Fruit fly (Drosophila melanogaster) whole organism, embryonic: ENCODE results near the gene CG13408.

Experiments used
- Adf1 ChIP-seq: fragments of 200-800 bp; sonication (Bioruptor generic); IDR thresholded peaks from 2 replicates; pipeline ENCODE4 v1.3.6; 2022; ENCODE audit warnings: missing biosample characterization, missing genetic modification characterization
- CG11456 ChIP-seq: fragments of 200-800 bp; sonication (Bioruptor generic); IDR thresholded peaks from 3 replicates; pipeline ENCODE4 v1.3.6; 2022; ENCODE audit warnings: missing biosample characterization, missing genetic modification characterization
- CG11696 ChIP-seq: fragments of 200-800 bp; sonication (Bioruptor generic); IDR thresholded peaks from 2 replicates; pipeline ENCODE4 v1.3.6; 2022; ENCODE audit warnings: missing biosample characterization, missing genetic modification characterization
- CG13123 ChIP-seq: fragments of 200-800 bp; sonication (Bioruptor generic); optimal IDR thresholded peaks from 2 replicates; lab custom pipeline; 2016; ENCODE audit warnings: missing biosample characterization, missing genetic modification characterization
- CG13775 ChIP-seq: fragments of 200-800 bp; sonication (Bioruptor generic); optimal IDR thresholded peaks from 3 replicates; lab custom pipeline; 2017; ENCODE audit warnings: missing biosample characterization, mild to moderate bottlenecking, missing genetic modification characterization
- CG14014 ChIP-seq: fragments of 200-800 bp; sonication (Bioruptor generic); IDR thresholded peaks from 2 replicates; pipeline ENCODE4 v1.3.6; 2022; ENCODE audit warnings: missing biosample characterization, missing genetic modification characterization
- CG14441 ChIP-seq: fragments of 200-800 bp; sonication (Bioruptor generic); IDR thresholded peaks from 2 replicates; pipeline ENCODE4 v1.3.6; 2022; ENCODE audit warnings: missing biosample characterization, missing genetic modification characterization
- CG15073 ChIP-seq: fragments of 200-800 bp; sonication (Bioruptor generic); optimal IDR thresholded peaks from 2 replicates; lab custom pipeline; 2016; ENCODE audit warnings: missing biosample characterization, missing genetic modification characterization
- CG15514 ChIP-seq: fragments of 200-800 bp; sonication (Bioruptor generic); optimal IDR thresholded peaks from 3 replicates; lab custom pipeline; 2017; ENCODE audit warnings: missing biosample characterization, missing genetic modification characterization, mild to moderate bottlenecking, moderate library complexity, missing genetic modification reagents
- CG16813 ChIP-seq: fragments of 200-800 bp; sonication (Bioruptor generic); IDR thresholded peaks from 3 replicates; pipeline ENCODE4 v1.3.6; 2022; ENCODE audit warnings: missing biosample characterization, missing genetic modification characterization; ENCODE audit not compliant: partially characterized antibody
- CG16863 ChIP-seq: fragments of 200-800 bp; sonication (Bioruptor generic); optimal IDR thresholded peaks from 3 replicates; lab custom pipeline; 2016; ENCODE audit warnings: missing biosample characterization, missing genetic modification characterization
- CG31224 ChIP-seq: fragments of 200-800 bp; sonication (Bioruptor generic); IDR thresholded peaks from 2 replicates; pipeline ENCODE4 v1.3.6; 2022; ENCODE audit warnings: missing biosample characterization, missing genetic modification characterization
- CG4328 ChIP-seq: fragments of 200-800 bp; sonication (Bioruptor generic); optimal IDR thresholded peaks from 3 replicates; lab custom pipeline; 2017; ENCODE audit warnings: missing biosample characterization, missing genetic modification reagents, missing genetic modification characterization
- CG6654 ChIP-seq: fragments of 200-800 bp; sonication (Bioruptor generic); optimal IDR thresholded peaks from 2 replicates; lab custom pipeline; 2017; ENCODE audit warnings: missing biosample characterization, mild to moderate bottlenecking, missing genetic modification characterization
- CG7271 ChIP-seq: fragments of 200-800 bp; sonication (Bioruptor generic); optimal IDR thresholded peaks from 2 replicates; lab custom pipeline; 2018; ENCODE audit warnings: missing biosample characterization, mild to moderate bottlenecking, missing genetic modification characterization, moderate library complexity
- CG8089 ChIP-seq: fragments of 200-800 bp; sonication (Bioruptor generic); optimal IDR thresholded peaks from 3 replicates; lab custom pipeline; 2016; ENCODE audit warnings: missing biosample characterization, missing genetic modification characterization
- CG9727 ChIP-seq: fragments of 200-800 bp; sonication (Bioruptor generic); optimal IDR thresholded peaks from 3 replicates; lab custom pipeline; 2017; ENCODE audit warnings: missing biosample characterization, mild to moderate bottlenecking, missing genetic modification characterization
- Doc2 ChIP-seq: fragments of 200-800 bp; sonication (Bioruptor generic); IDR thresholded peaks from 2 replicates; pipeline ENCODE4 v1.3.6; 2022; ENCODE audit warnings: missing biosample characterization, missing genetic modification characterization
- Dref ChIP-seq: fragments of 200-800 bp; sonication (Bioruptor generic); IDR thresholded peaks from 2 replicates; pipeline ENCODE4 v1.3.6; 2022; ENCODE audit warnings: missing biosample characterization, missing genetic modification characterization
- HHEX ChIP-seq: fragments of 200-800 bp; sonication (Bioruptor generic); optimal IDR thresholded peaks from 3 replicates; lab custom pipeline; 2017; ENCODE audit warnings: missing biosample characterization, mild to moderate bottlenecking, missing genetic modification characterization, missing genetic modification reagents
- Hand ChIP-seq: fragments of 200-800 bp; sonication (Bioruptor generic); optimal IDR thresholded peaks from 2 replicates; lab custom pipeline; 2017; ENCODE audit warnings: mild to moderate bottlenecking, missing biosample characterization, missing genetic modification reagents, missing genetic modification characterization
- Max ChIP-seq: fragments of 200-800 bp; sonication (Bioruptor generic); optimal IDR thresholded peaks from 2 replicates; lab custom pipeline; 2016; ENCODE audit warnings: missing biosample characterization, mild to moderate bottlenecking, missing genetic modification characterization
- Optix ChIP-seq: fragments of 200-800 bp; sonication (Bioruptor generic); IDR thresholded peaks from 3 replicates; pipeline ENCODE4 v1.3.6; 2022; ENCODE audit warnings: missing biosample characterization, missing genetic modification characterization
- Ptx1 ChIP-seq: fragments of 200-800 bp; sonication (Bioruptor generic); IDR thresholded peaks from 2 replicates; pipeline ENCODE4 v1.3.6; 2022; ENCODE audit warnings: missing biosample characterization, missing genetic modification characterization
- Rfx ChIP-seq: fragments of 200-800 bp; sonication (Bioruptor generic); IDR thresholded peaks from 2 replicates; pipeline ENCODE4 v1.3.6; 2022; ENCODE audit warnings: missing biosample characterization, missing genetic modification characterization
- ato ChIP-seq: fragments of 200-800 bp; sonication (Bioruptor generic); IDR thresholded peaks from 2 replicates; pipeline ENCODE4 v1.3.6; 2022; ENCODE audit warnings: missing biosample characterization, missing genetic modification characterization; ENCODE audit not compliant: partially characterized antibody
- cg ChIP-seq: fragments of 200-800 bp; sonication (Bioruptor generic); optimal IDR thresholded peaks from 3 replicates; lab custom pipeline; 2019; ENCODE audit warnings: missing biosample characterization, mild to moderate bottlenecking, missing genetic modification characterization, moderate library complexity
- dan ChIP-seq: fragments of 200-800 bp; sonication (Bioruptor generic); IDR thresholded peaks from 2 replicates; pipeline ENCODE4 v1.3.6; 2022; ENCODE audit warnings: missing biosample characterization, missing genetic modification characterization
- eyg ChIP-seq: fragments of 200-800 bp; sonication (Bioruptor generic); optimal IDR thresholded peaks from 3 replicates; lab custom pipeline; 2016; ENCODE audit warnings: missing biosample characterization, missing genetic modification characterization
- gem ChIP-seq: fragments of 200-800 bp; sonication (Bioruptor generic); optimal IDR thresholded peaks from 2 replicates; lab custom pipeline; 2019; ENCODE audit warnings: missing biosample characterization, mild to moderate bottlenecking, missing genetic modification characterization, moderate library complexity
- gro ChIP-seq: fragments of 200-800 bp; sonication (Bioruptor generic); optimal IDR thresholded peaks from 2 replicates; lab custom pipeline; 2016; ENCODE audit warnings: missing biosample characterization, missing genetic modification characterization
- h ChIP-seq: fragments of >200 bp; optimal IDR thresholded peaks from 2 replicates; lab custom pipeline; 2017
- ind ChIP-seq: fragments of 200-800 bp; sonication (Bioruptor generic); optimal IDR thresholded peaks from 3 replicates; lab custom pipeline; 2016; ENCODE audit warnings: missing biosample characterization, missing genetic modification characterization
- jigr1 ChIP-seq: fragments of 200-800 bp; sonication (Bioruptor generic); IDR thresholded peaks from 3 replicates; pipeline ENCODE4 v1.3.6; 2022; ENCODE audit warnings: missing biosample characterization, missing genetic modification characterization
- kni ChIP-seq: fragments of 200-800 bp; sonication (Bioruptor generic); optimal IDR thresholded peaks from 3 replicates; lab custom pipeline; 2017; ENCODE audit warnings: mild to moderate bottlenecking, missing biosample characterization, missing genetic modification reagents, missing genetic modification characterization
- knrl ChIP-seq: fragments of 200-800 bp; sonication (Bioruptor generic); IDR thresholded peaks from 3 replicates; pipeline ENCODE4 v1.3.6; 2022; ENCODE audit warnings: missing biosample characterization, missing genetic modification characterization; ENCODE audit not compliant: partially characterized antibody
- maf-S ChIP-seq: fragments of 200-800 bp; sonication (Bioruptor generic); optimal IDR thresholded peaks from 2 replicates; lab custom pipeline; 2016; ENCODE audit warnings: missing biosample characterization, missing genetic modification characterization
- mld ChIP-seq: fragments of 200-800 bp; sonication (Bioruptor generic); IDR thresholded peaks from 3 replicates; pipeline ENCODE4 v1.3.6; 2022; ENCODE audit warnings: missing biosample characterization, missing genetic modification characterization; ENCODE audit not compliant: partially characterized antibody
- prd ChIP-seq, 3 experiments: fragments of >200 bp in 2 of 3; fragments of 200-800 bp in 1 of 3; sonication (Bioruptor generic) in 1 of 3; optimal IDR thresholded peaks in 2 of 3; IDR thresholded peaks in 1 of 3; 2 replicates in 2 of 3; 3 replicates in 1 of 3; pipeline versions ENCODE4 v1.3.6 to Lab custom; 2017 to 2022; ENCODE audit warnings: missing biosample characterization in 1 of 3, missing genetic modification characterization in 1 of 3
- pzg ChIP-seq: fragments of 200-800 bp; sonication (Bioruptor generic); optimal IDR thresholded peaks from 3 replicates; lab custom pipeline; 2018; ENCODE audit warnings: missing biosample characterization, mild to moderate bottlenecking, missing genetic modification characterization, moderate library complexity
- row ChIP-seq: fragments of 200-800 bp; sonication (Bioruptor generic); IDR thresholded peaks from 3 replicates; pipeline ENCODE4 v1.3.6; 2022; ENCODE audit warnings: missing biosample characterization, missing genetic modification characterization
- schlank ChIP-seq: fragments of 200-800 bp; sonication (Bioruptor generic); optimal IDR thresholded peaks from 2 replicates; lab custom pipeline; 2018; ENCODE audit warnings: missing biosample characterization, mild to moderate bottlenecking, missing genetic modification characterization
- sens-2 ChIP-seq: fragments of 200-800 bp; sonication (Bioruptor generic); IDR thresholded peaks from 2 replicates; pipeline ENCODE4 v1.3.6; 2022; ENCODE audit warnings: missing biosample characterization, missing genetic modification characterization
- sisA ChIP-seq: fragments of 200-800 bp; sonication (Bioruptor generic); IDR thresholded peaks from 2 replicates; pipeline ENCODE4 v1.3.6; 2022; ENCODE audit warnings: missing biosample characterization, missing genetic modification characterization
- slbo ChIP-seq: fragments of 200-800 bp; sonication (Bioruptor generic); IDR thresholded peaks from 2 replicates; pipeline ENCODE4 v1.3.6; 2022; ENCODE audit warnings: missing biosample characterization, missing genetic modification characterization
- slou ChIP-seq: fragments of 200-800 bp; sonication (Bioruptor generic); optimal IDR thresholded peaks from 3 replicates; lab custom pipeline; 2016; ENCODE audit warnings: missing biosample characterization, missing genetic modification characterization
- sug ChIP-seq: fragments of 200-800 bp; optimal IDR thresholded peaks from 2 replicates; lab custom pipeline; 2019; ENCODE audit warnings: missing biosample characterization, mild to moderate bottlenecking, missing genetic modification characterization, moderate library complexity
- toy ChIP-seq: fragments of 200-800 bp; sonication (Bioruptor generic); IDR thresholded peaks from 2 replicates; pipeline ENCODE4 v1.3.6; 2022; ENCODE audit warnings: missing biosample characterization, missing genetic modification characterization
- yki ChIP-seq: fragments of >200 bp; optimal IDR thresholded peaks from 3 replicates; lab custom pipeline; 2018
- zen ChIP-seq: fragments of 200-800 bp; sonication (Bioruptor generic); optimal IDR thresholded peaks from 3 replicates; lab custom pipeline; 2018; ENCODE audit warnings: missing biosample characterization, mild to moderate bottlenecking, missing genetic modification characterization, moderate library complexity

The CG13408 gene

dm6 chr3R:22049134-22049796 is 30.9 kb upstream of the CG13408 start (continued):
- no peak for TF ChIP-seq CG7271 (tag; lab: Kevin White, UChicago)
- no peak for TF ChIP-seq mld (GFP tag; lab: Robert Waterston, UW)
- TF ChIP-seq CG16863: peak; percentile 70
- no peak for TF ChIP-seq ato (GFP tag; lab: Robert Waterston, UW)
- no peak for TF ChIP-seq knrl (GFP tag; lab: Robert Waterston, UW)
- peak; percentile 63 for TF ChIP-seq sug (tag; lab: Kevin White, UChicago)
- TF ChIP-seq CG13123 (GFP tag; lab: Kevin White, UChicago): peak; percentile 36
- peak; percentile 67 for TF ChIP-seq sens-2 (GFP tag; lab: Robert Waterston, UW)
- peak; percentile 37 for TF ChIP-seq Max (GFP tag; lab: Kevin White, UChicago)
- no peak for TF ChIP-seq CG15073 (GFP tag; lab: Kevin White, UChicago)
- peak; percentile 47 for TF ChIP-seq zen
- TF ChIP-seq cg: no peak
- peak; percentile 84 for TF ChIP-seq slbo (GFP tag; lab: Robert Waterston, UW)
- TF ChIP-seq maf-S (GFP tag; lab: Kevin White, UChicago): peak; percentile 77
- no peak for TF ChIP-seq Adf1 (GFP tag; lab: Robert Waterston, UW)
- TF ChIP-seq CG16813 (GFP tag; lab: Robert Waterston, UW): no peak
- peak; percentile 87 for TF ChIP-seq sisA
- peak; percentile 50 for TF ChIP-seq CG11696 (GFP tag; lab: Robert Waterston, UW)
- peak; percentile 74 for TF ChIP-seq eyg (GFP tag; lab: Kevin White, UChicago)
- TF ChIP-seq jigr1 (GFP tag; lab: Robert Waterston, UW): peak; percentile 44; the same call in 1 of the 3 replicates
- TF ChIP-seq Doc2 (GFP tag; lab: Robert Waterston, UW): no peak
- TF ChIP-seq Hand (GFP tag; lab: Kevin White, UChicago): peak; percentile 82
- TF ChIP-seq Dref: no peak
- TF ChIP-seq schlank (tag; lab: Kevin White, UChicago): peak; percentile 44
- TF ChIP-seq row: peak; percentile 91
- peak; percentile 77 for TF ChIP-seq CG15514 (GFP tag; lab: Kevin White, UChicago)
- TF ChIP-seq CG6654: peak; percentile 16
- no peak for TF ChIP-seq pzg (GFP tag; lab: Kevin White, UChicago)
- TF ChIP-seq h (lab: Kevin White, UChicago): no peak
- TF ChIP-seq HHEX: peak; percentile 84
- peak; percentile 53 for TF ChIP-seq CG8089
- peak; percentile 72 for TF ChIP-seq CG11456
- TF ChIP-seq CG4328 (GFP tag; lab: Kevin White, UChicago): peak; percentile 40
- TF ChIP-seq gem (tag; lab: Kevin White, UChicago): peak; percentile 89
- TF ChIP-seq ind (GFP tag; lab: Kevin White, UChicago): peak; percentile 77
- TF ChIP-seq CG9727: peak; percentile 80
- peak; percentile 74; the same call in 2 of the 3 replicates for TF ChIP-seq Optix
- TF ChIP-seq yki: no peak
- 0 out of 2 replicates have a peak, but pooled peaks have one; percentile 28 for TF ChIP-seq toy (GFP tag; lab: Robert Waterston, UW)
- peak; percentile 89 for TF ChIP-seq Ptx1
- TF ChIP-seq prd (optimal IDR thresholded peaks at IDR 0.05; lab: Kevin White, UChicago): no peak
- TF ChIP-seq prd (GFP tag; IDR thresholded peaks at IDR 0.05; lab: Robert Waterston, UW): peak; percentile 89
- TF ChIP-seq CG31224: peak; percentile 64
- TF ChIP-seq kni: no peak
- peak; percentile 82 for TF ChIP-seq gro (GFP tag; lab: Kevin White, UChicago)
- TF ChIP-seq CG13775: peak; percentile 61
- peak; percentile 84 for TF ChIP-seq CG14441
- TF ChIP-seq dan (GFP tag; lab: Robert Waterston, UW): no peak
- peak; percentile 72 for TF ChIP-seq CG14014 (GFP tag; lab: Robert Waterston, UW)
- TF ChIP-seq Rfx (GFP tag; lab: Robert Waterston, UW): peak; percentile 89
- TF ChIP-seq slou: peak; percentile 40
